Fruit fly (Drosophila melanogaster): Measurements from ENCODE around the gene LManVI.

The LManVI gene

DNA sequence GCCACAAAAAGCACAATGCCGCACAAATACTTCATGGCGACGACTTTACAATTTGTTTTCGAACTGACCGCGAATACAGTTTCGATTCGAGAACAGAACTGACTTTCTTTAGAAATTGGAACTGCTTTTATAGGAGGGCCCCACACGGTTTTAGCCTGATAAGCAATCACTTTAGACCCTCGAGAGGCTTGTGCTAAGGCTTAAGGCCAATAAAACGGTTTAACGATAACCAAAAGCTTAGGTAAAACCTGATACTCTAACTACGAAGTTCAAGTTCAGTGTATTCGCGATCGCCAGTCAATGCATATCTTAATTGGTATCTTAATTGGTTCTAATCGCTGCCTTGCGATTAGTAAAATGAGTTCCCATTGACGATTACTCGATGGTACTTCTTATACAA, at the start of gene LManVI:
Gene LManVI (minus strand): TSS at position 101 of the 400 bp plus-strand sequence.
- peak; percentile 28 for TF ChIP-seq svp (GFP tag)
- TF ChIP-seq net (GFP tag; optimal IDR thresholded peaks at IDR 0.05), result no peak

DNA sequence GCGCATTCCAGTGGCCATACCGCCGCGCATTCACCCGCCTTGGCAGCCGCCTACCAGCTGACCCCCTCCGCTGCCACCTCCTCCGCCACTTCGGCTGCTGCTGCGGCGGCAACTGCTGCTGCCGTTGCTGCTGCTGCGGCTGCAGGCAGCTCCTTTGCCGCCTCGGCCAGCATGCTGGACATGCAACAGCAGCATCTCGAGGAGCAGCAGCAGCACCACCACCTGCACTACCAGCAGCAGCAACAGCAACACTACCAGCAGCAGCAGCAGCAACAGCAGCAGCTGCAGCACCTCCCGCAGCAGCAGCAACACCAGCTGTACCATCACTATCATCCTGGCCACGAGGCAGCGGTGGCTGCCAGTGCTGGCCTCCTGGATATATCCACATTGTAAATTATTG, 47.3 kb upstream of the LManVI start:
- TF ChIP-seq Hr38 (GFP tag; optimal IDR thresholded peaks at IDR 0.05) (no peak), acj6 (GFP tag; optimal IDR thresholded peaks at IDR 0.05) (no peak), esn (GFP tag; optimal IDR thresholded peaks at IDR 0.05) (no peak), CG6808 (GFP tag; optimal IDR thresholded peaks at IDR 0.05) (no peak), Eip93F (GFP tag; optimal IDR thresholded peaks at IDR 0.05) (no peak), Ets96B (tag; optimal IDR thresholded peaks at IDR 0.05) (no peak), CG6276 (GFP tag; optimal IDR thresholded peaks at IDR 0.05) (no peak), CG3919 (GFP tag; optimal IDR thresholded peaks at IDR 0.05) (no peak), net (GFP tag; optimal IDR thresholded peaks at IDR 0.05) (no peak), CG8119 (GFP tag; IDR thresholded peaks at IDR 0.05) (no peak), CG34406 (GFP tag; optimal IDR thresholded peaks at IDR 0.05) (no peak)

DNA sequence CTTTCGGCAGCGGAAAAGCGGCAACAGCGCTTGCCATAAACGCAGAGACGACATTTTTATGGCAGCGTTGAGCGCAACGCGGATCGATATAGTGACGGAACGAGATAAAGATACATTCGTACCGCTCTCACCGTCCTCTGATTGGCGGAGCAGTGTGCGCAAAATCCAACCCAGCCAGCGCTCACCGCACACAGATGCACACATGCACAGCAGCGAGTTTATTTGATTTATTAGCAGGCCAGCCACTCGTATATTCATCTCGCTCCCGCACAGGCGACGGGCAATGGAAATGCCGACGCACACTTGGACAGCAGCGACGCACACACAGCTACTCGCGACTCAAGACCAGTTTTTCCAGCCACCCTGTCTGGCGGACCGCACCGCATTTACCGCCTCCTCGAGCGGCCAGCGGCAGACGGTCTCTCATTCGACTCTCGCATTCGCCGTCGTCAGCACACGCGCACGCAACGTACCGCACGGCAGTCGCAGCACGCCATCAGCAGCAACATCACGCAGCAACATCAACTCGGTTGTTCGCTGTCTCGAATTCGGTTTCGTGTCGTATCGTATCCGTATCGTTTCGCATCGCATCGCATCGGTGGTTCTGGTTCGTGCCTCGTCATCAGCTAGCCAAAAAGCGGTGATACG, 44.3 kb upstream of the LManVI start, which contains the start of gene SoxN:
Gene SoxN (plus strand): TSS at position 424 of the 648 bp plus-strand sequence.
- TF ChIP-seq CG8119 (GFP tag; IDR thresholded peaks at IDR 0.05) (0 out of 3 replicates have a peak, but pooled peaks have one; percentile 29), CG8632 (GFP tag; optimal IDR thresholded peaks at IDR 0.05) (no peak), acj6 (GFP tag; optimal IDR thresholded peaks at IDR 0.05) (no peak), Lpt (GFP tag; optimal IDR thresholded peaks at IDR 0.05) (no peak), Eip78C (GFP tag) (no peak), CG6792 (GFP tag; optimal IDR thresholded peaks at IDR 0.05) (no peak), Hr39 (GFP tag; optimal IDR thresholded peaks at IDR 0.05) (no peak), CG10631 (GFP tag; optimal IDR thresholded peaks at IDR 0.05) (no peak), cyc (GFP tag; optimal IDR thresholded peaks at IDR 0.05) (no peak), CG4318 (GFP tag; optimal IDR thresholded peaks at IDR 0.05) (no peak), CG1621 (tag; optimal IDR thresholded peaks at IDR 0.05) (no peak), CG11902 (GFP tag; optimal IDR thresholded peaks at IDR 0.05) (no peak), Eip75B (GFP tag; optimal IDR thresholded peaks at IDR 0.05) (peak; percentile 4), ss (GFP tag; optimal IDR thresholded peaks at IDR 0.05) (peak; percentile 51 to 96), CG3032 (tag; optimal IDR thresholded peaks at IDR 0.05) (no peak), lz (GFP tag; optimal IDR thresholded peaks at IDR 0.05) (no peak), pdm3 (GFP tag; optimal IDR thresholded peaks at IDR 0.05) (no peak), CG6276 (GFP tag; optimal IDR thresholded peaks at IDR 0.05) (no peak), CG34406 (GFP tag; optimal IDR thresholded peaks at IDR 0.05) (no peak), svp (GFP tag) (peak; percentile 46), CG6854 (GFP tag; optimal IDR thresholded peaks at IDR 0.05) (no peak), dac (GFP tag; optimal IDR thresholded peaks at IDR 0.05) (no peak), CG32006 (GFP tag; optimal IDR thresholded peaks at IDR 0.05) (no peak), OdsH (GFP tag; optimal IDR thresholded peaks at IDR 0.05) (no peak), Sox15 (GFP tag; optimal IDR thresholded peaks at IDR 0.05) (no peak), fd85E (GFP tag; optimal IDR thresholded peaks at IDR 0.05) (no peak), CG31627 (GFP tag; optimal IDR thresholded peaks at IDR 0.05) (no peak), CG6808 (GFP tag; optimal IDR thresholded peaks at IDR 0.05) (no peak), CG8319 (GFP tag; optimal IDR thresholded peaks at IDR 0.05) (no peak), CG7368 (GFP tag; optimal IDR thresholded peaks at IDR 0.05) (peak; percentile 34), net (GFP tag; optimal IDR thresholded peaks at IDR 0.05) (peak; percentile 9), dsx (GFP tag; optimal IDR thresholded peaks at IDR 0.05; ENCODE audit: poor library complexity, severe bottlenecking) (no peak), Met (GFP tag; optimal IDR thresholded peaks at IDR 0.05) (no peak), vri (GFP tag; optimal IDR thresholded peaks at IDR 0.05) (no peak), Sox102F (GFP tag; optimal IDR thresholded peaks at IDR 0.05) (no peak), fkh (GFP tag; optimal IDR thresholded peaks at IDR 0.05) (peak; percentile 96), CG15336 (GFP tag; IDR thresholded peaks at IDR 0.05) (no peak), Sox14 (GFP tag; optimal IDR thresholded peaks at IDR 0.05) (peak; percentile 8), eg (GFP tag; IDR thresholded peaks at IDR 0.05) (0 out of 3 replicates have a peak, but pooled peaks have one; percentile 6), CG6163 (GFP tag; IDR thresholded peaks at IDR 0.05) (peak; percentile 46; the same call in 1 of the 3 replicates), CG16779 (tag; optimal IDR thresholded peaks at IDR 0.05) (no peak), CG3919 (GFP tag; optimal IDR thresholded peaks at IDR 0.05) (peak; percentile 41), Hr4 (GFP tag; optimal IDR thresholded peaks at IDR 0.05) (no peak), esn (GFP tag; optimal IDR thresholded peaks at IDR 0.05) (peak; percentile 17)
